Worm (Caenorhabditis elegans) whole organism, L1 larva: ENCODE results near the gene E01G4.6.

Source experiments
- ceh-63 ChIP-seq: fragments of 200-800 bp; sonication (Bioruptor generic); optimal IDR thresholded peaks from 2 replicates; lab custom pipeline; 2018; ENCODE audit warnings: mild to moderate bottlenecking, missing genetic modification characterization, missing compliant biosample characterization
- ceh-82 ChIP-seq, 3 experiments: fragments of 150-350 bp in 1 of 3; sonication (generic microtip) in 2 of 3; optimal IDR thresholded peaks; 2 replicates each; lab custom pipeline; 2014 to 2017; ENCODE audit warnings: missing biosample characterization in 3 of 3, missing genetic modification characterization in 3 of 3
- ces-1 ChIP-seq: fragments of 150-350 bp; optimal IDR thresholded peaks from 2 replicates; lab custom pipeline; 2014; ENCODE audit warnings: missing biosample characterization, missing genetic modification reagents, missing genetic modification characterization
- egl-27 ChIP-seq, 2 experiments: fragments of 150-350 bp in 1 of 2; sonication (generic microtip); optimal IDR thresholded peaks; 3 replicates each; lab custom pipeline; 2017 to 2018; ENCODE audit warnings: missing biosample characterization in 2 of 2, missing genetic modification characterization in 2 of 2, missing genetic modification reagents in 2 of 2
- elt-2 ChIP-seq: sonication (generic microtip); optimal IDR thresholded peaks from 2 replicates; lab custom pipeline; 2016; ENCODE audit warnings: missing genetic modification characterization, mild to moderate bottlenecking, inconsistent platforms, missing compliant biosample characterization, missing genetic modification reagents
- fos-1 ChIP-seq: fragments of 150-350 bp; optimal IDR thresholded peaks from 2 replicates; lab custom pipeline; 2014; ENCODE audit warnings: missing biosample characterization, missing genetic modification characterization
- lin-15B ChIP-seq: fragments of 150-350 bp; sonication (generic microtip); optimal IDR thresholded peaks from 3 replicates; lab custom pipeline; 2014; ENCODE audit warnings: missing biosample characterization, missing genetic modification characterization
- mdl-1 ChIP-seq, 2 experiments: fragments of 150-350 bp; optimal IDR thresholded peaks; 2 replicates each; lab custom pipeline; 2014 to 2017; ENCODE audit warnings: missing biosample characterization in 2 of 2, missing genetic modification characterization in 2 of 2, inconsistent platforms in 1 of 2
- mep-1 ChIP-seq: fragments of 150-350 bp; optimal IDR thresholded peaks from 2 replicates; lab custom pipeline; 2014; ENCODE audit warnings: missing biosample characterization, missing genetic modification characterization
- nhr-11 ChIP-seq: fragments of 150-350 bp; optimal IDR thresholded peaks from 2 replicates; lab custom pipeline; 2014; ENCODE audit warnings: missing biosample characterization, missing genetic modification characterization
- nhr-19 ChIP-seq: fragments of 200-800 bp; sonication (Bioruptor generic); conservative IDR thresholded peaks from 2 replicates; pipeline ENCODE4 v1.3.6; 2022; ENCODE audit warnings: missing genetic modification characterization, missing compliant biosample characterization
- nhr-237 ChIP-seq: fragments of 150-350 bp; optimal IDR thresholded peaks from 2 replicates; lab custom pipeline; 2014; ENCODE audit warnings: missing biosample characterization, missing genetic modification characterization
- nhr-76 ChIP-seq: sonication (generic microtip); optimal IDR thresholded peaks from 2 replicates; lab custom pipeline; 2017; ENCODE audit warnings: missing biosample characterization, missing genetic modification characterization
- unc-62 ChIP-seq: fragments of 150-350 bp; optimal IDR thresholded peaks from 2 replicates; lab custom pipeline; 2014; ENCODE audit warnings: missing biosample characterization, missing genetic modification reagents, missing genetic modification characterization

DNA sequence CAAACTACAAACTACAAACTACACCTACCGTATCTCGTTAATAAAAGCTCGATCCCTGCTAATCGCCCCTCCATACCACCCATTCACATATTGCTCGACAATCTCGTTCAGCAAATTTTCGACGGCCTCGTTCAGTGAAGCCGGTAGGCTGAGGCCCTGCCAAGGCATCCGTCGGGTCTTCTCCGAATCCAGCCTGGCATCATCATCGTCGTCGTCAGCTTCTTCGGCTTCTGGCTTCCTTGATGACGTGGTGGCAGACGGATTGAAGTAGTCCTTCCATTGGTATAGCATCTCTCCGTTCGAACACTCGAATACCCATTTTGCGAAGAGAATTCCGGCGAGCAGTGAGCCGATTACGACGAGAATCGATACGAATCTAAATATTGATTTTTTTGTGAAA lies 48.5 kb downstream of the E01G4.6 start:
- TF ChIP-seq nhr-19 (GFP tag; lab: Robert Waterston, UW) (no peak), unc-62 (GFP tag; lab: Kevin White, UChicago) (no peak), nhr-76 (no peak), nhr-237 (tag; lab: Kevin White, UChicago) (no peak), mdl-1 (tag; optimal IDR thresholded peaks at IDR 0.05; lab: Kevin White, UChicago) (no peak), ceh-63 (no peak), egl-27 (tag; optimal IDR thresholded peaks at IDR 0.05; lab: Kevin White, UChicago) (no peak), elt-2 (tag; lab: Kevin White, UChicago) (no peak), fos-1 (tag; lab: Kevin White, UChicago) (no peak), mep-1 (tag; lab: Kevin White, UChicago) (no peak), lin-15B (no peak), ces-1 (GFP tag; lab: Kevin White, UChicago) (no peak), nhr-11 (tag; lab: Kevin White, UChicago) (no peak), ceh-82 (tag; optimal IDR thresholded peaks at IDR 0.05; lab: Kevin White, UChicago) (no peak)
